Fruit fly (Drosophila melanogaster): ENCODE measurements around the gene msd5.

The msd5 gene

DNA sequence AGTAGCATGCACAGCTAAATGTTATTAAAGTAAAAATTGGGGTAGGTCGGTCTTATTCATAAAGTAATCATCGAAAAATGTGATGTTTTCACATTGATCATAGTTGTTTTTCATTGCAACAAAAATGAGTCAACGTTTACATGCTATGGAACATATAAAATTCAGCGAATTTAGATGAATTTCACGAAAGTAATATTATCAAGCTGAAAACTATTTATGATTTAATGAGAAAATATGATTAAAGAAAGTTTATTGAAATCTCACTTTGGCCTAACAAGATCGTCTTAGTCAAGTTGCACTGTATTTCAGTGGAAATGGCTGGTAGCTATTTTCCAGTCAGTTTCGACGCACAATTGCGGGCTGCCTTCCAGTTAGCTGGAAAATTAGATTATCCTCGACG lies 16.0 kb upstream of the msd5 start (continued):
- TF ChIP-seq lola (GFP tag; optimal IDR thresholded peaks at IDR 0.05) = peak in 1 of 3 experiments; percentile 14
- TF ChIP-seq Atf3 (GFP tag; optimal IDR thresholded peaks at IDR 0.05) = no peak
- TF ChIP-seq CG6654 (GFP tag; optimal IDR thresholded peaks at IDR 0.05) = no peak
- no peak for TF ChIP-seq bigmax (GFP tag; optimal IDR thresholded peaks at IDR 0.05)
- TF ChIP-seq ems (GFP tag; optimal IDR thresholded peaks at IDR 0.05) = no peak
- TF ChIP-seq kah (GFP tag; optimal IDR thresholded peaks at IDR 0.05) = no peak
- no peak for TF ChIP-seq CG32772 (GFP tag; IDR thresholded peaks at IDR 0.05)
- TF ChIP-seq ind (GFP tag; optimal IDR thresholded peaks at IDR 0.05) = no peak
- no peak for TF ChIP-seq CG4730 (GFP tag; IDR thresholded peaks at IDR 0.05)
- peak; percentile 81 for TF ChIP-seq grau (tag; optimal IDR thresholded peaks at IDR 0.05)
- no peak for TF ChIP-seq CG14050 (GFP tag; IDR thresholded peaks at IDR 0.05)
- no peak for TF ChIP-seq Xbp1 (GFP tag; optimal IDR thresholded peaks at IDR 0.05)
- no peak for TF ChIP-seq dysf (GFP tag; IDR thresholded peaks at IDR 0.05)
- TF ChIP-seq ash1 (GFP tag; optimal IDR thresholded peaks at IDR 0.05) = no peak
- TF ChIP-seq row (GFP tag; IDR thresholded peaks at IDR 0.05) = peak; percentile 39; the same call in 2 of the 3 replicates
- no peak for TF ChIP-seq CG8944 (GFP tag; optimal IDR thresholded peaks at IDR 0.05)
- no peak for TF ChIP-seq CG4854 (GFP tag; optimal IDR thresholded peaks at IDR 0.05)
- no peak for TF ChIP-seq kni (GFP tag; optimal IDR thresholded peaks at IDR 0.05)
- TF ChIP-seq H15 (GFP tag; IDR thresholded peaks at IDR 0.05) = no peak
- no peak for TF ChIP-seq CG4360 (GFP tag; IDR thresholded peaks at IDR 0.05)
- no peak for TF ChIP-seq CG17829 (tag; optimal IDR thresholded peaks at IDR 0.05)
- TF ChIP-seq CG5180 (GFP tag; optimal IDR thresholded peaks at IDR 0.05) = no peak
- TF ChIP-seq pzg (GFP tag; optimal IDR thresholded peaks at IDR 0.05) = no peak

DNA sequence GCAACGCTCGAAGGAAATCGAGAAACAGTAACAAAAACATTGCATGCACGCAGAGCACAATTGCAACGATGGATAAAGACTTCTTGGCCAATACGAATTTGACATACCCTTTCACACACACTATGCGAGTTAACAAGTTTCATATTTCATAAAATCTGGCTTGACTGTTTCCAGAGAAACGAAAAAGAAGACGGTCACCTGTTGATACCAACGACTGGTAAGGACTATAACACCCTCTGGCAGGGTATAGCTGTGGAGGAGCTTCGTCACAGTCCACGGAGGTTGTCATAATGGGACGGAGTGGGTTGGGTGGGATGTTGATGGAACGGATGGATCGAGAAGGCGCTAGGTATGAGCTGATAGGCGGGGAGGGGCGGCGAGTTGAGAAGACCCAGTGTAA lies 15.3 kb upstream of the msd5 start:
- TF ChIP-seq lmd (GFP tag; IDR thresholded peaks at IDR 0.05) (no peak), Spps (tag; optimal IDR thresholded peaks at IDR 0.05) (no peak), CG10209 (GFP tag; optimal IDR thresholded peaks at IDR 0.05) (no peak), sens-2 (GFP tag; IDR thresholded peaks at IDR 0.05) (0 out of 2 replicates have a peak, but pooled peaks have one; percentile 5), bsh (GFP tag; optimal IDR thresholded peaks at IDR 0.05) (peak in 1 of 2 experiments; percentile 56), Antp (GFP tag; optimal IDR thresholded peaks at IDR 0.05) (peak; percentile 9), ap (GFP tag; IDR thresholded peaks at IDR 0.05) (no peak), Med (GFP tag) (peak; percentile 77), D19A (tag; optimal IDR thresholded peaks at IDR 0.05) (peak; percentile 82), insv (GFP tag; optimal IDR thresholded peaks at IDR 0.05) (no peak), sens (GFP tag) (peak; percentile 74), Max (GFP tag; optimal IDR thresholded peaks at IDR 0.05) (no peak), Rx (GFP tag; IDR thresholded peaks at IDR 0.05) (0 out of 2 replicates have a peak, but pooled peaks have one; percentile 21), grn (GFP tag; optimal IDR thresholded peaks at IDR 0.05) (no peak), row (GFP tag; IDR thresholded peaks at IDR 0.05) (peak; percentile 22; the same call in 1 of the 3 replicates), Ptx1 (GFP tag; IDR thresholded peaks at IDR 0.05) (0 out of 2 replicates have a peak, but pooled peaks have one; percentile 29), CG8388 (GFP tag; optimal IDR thresholded peaks at IDR 0.05) (no peak), Sin3A (optimal IDR thresholded peaks at IDR 0.05) (no peak), CG4820 (GFP tag; optimal IDR thresholded peaks at IDR 0.05) (no peak), trh (GFP tag; optimal IDR thresholded peaks at IDR 0.05) (no peak), nom (GFP tag; optimal IDR thresholded peaks at IDR 0.05) (peak; percentile 1), zfh1 (GFP tag; IDR thresholded peaks at IDR 0.05) (0 out of 3 replicates have a peak, but pooled peaks have one; percentile 23), CG10462 (GFP tag; optimal IDR thresholded peaks at IDR 0.05) (no peak), Drgx (GFP tag; IDR thresholded peaks at IDR 0.05) (peak; percentile 84), ci (GFP tag; IDR thresholded peaks at IDR 0.05) (peak; percentile 54; the same call in 1 of the 3 replicates), CG6689 (GFP tag; IDR thresholded peaks at IDR 0.05) (0 out of 2 replicates have a peak, but pooled peaks have one; percentile 18), CG1603 (tag; optimal IDR thresholded peaks at IDR 0.05) (peak; percentile 23), Gsc (GFP tag; IDR thresholded peaks at IDR 0.05) (0 out of 2 replicates have a peak, but pooled peaks have one; percentile 28), ttk (GFP tag; IDR thresholded peaks at IDR 0.05) (no peak), ac (GFP tag; optimal IDR thresholded peaks at IDR 0.05) (no peak), Ets65A (GFP tag) (peak; percentile 89)

Data from whole organism, embryonic.